Worm (Caenorhabditis elegans) whole organism, L2 larva: ENCODE results near the gene osta-2.

Experiments used
- ceh-16 ChIP-seq: fragments of 150-350 bp; optimal IDR thresholded peaks from 2 replicates; lab custom pipeline; 2014; ENCODE audit warnings: missing biosample characterization, missing genetic modification characterization
- ceh-82 ChIP-seq: fragments of 150-350 bp; optimal IDR thresholded peaks from 2 replicates; lab custom pipeline; 2014; ENCODE audit warnings: missing biosample characterization, missing genetic modification characterization
- lsy-2 ChIP-seq, 2 experiments: fragments of 150-350 bp in 1 of 2; sonication (generic microtip) in 1 of 2; optimal IDR thresholded peaks; 2 replicates each; lab custom pipeline; 2014 to 2017; ENCODE audit warnings: missing biosample characterization in 2 of 2, missing genetic modification characterization in 2 of 2
- mdl-1 ChIP-seq, 2 experiments: fragments of 150-350 bp in 1 of 2; sonication (generic microtip) in 1 of 2; optimal IDR thresholded peaks; 2 replicates each; lab custom pipeline; 2017; ENCODE audit warnings: missing biosample characterization in 2 of 2, missing genetic modification characterization in 2 of 2
- nhr-10 ChIP-seq: sonication (generic microtip); optimal IDR thresholded peaks from 2 replicates; lab custom pipeline; 2017; ENCODE audit warnings: missing biosample characterization, missing genetic modification characterization
- nhr-21 ChIP-seq: fragments of 150-350 bp; optimal IDR thresholded peaks from 2 replicates; lab custom pipeline; 2014; ENCODE audit warnings: missing biosample characterization, missing genetic modification characterization
- nhr-237 ChIP-seq: fragments of 150-350 bp; optimal IDR thresholded peaks from 2 replicates; lab custom pipeline; 2014; ENCODE audit warnings: missing biosample characterization, missing genetic modification characterization
- nhr-6 ChIP-seq: fragments of 150-350 bp; optimal IDR thresholded peaks from 2 replicates; lab custom pipeline; 2014; ENCODE audit warnings: missing biosample characterization, missing genetic modification characterization
- ztf-11 ChIP-seq: sonication (generic microtip); optimal IDR thresholded peaks from 2 replicates; lab custom pipeline; 2017; ENCODE audit warnings: missing biosample characterization, missing genetic modification characterization
- ztf-4 ChIP-seq: fragments of 150-350 bp; optimal IDR thresholded peaks from 2 replicates; lab custom pipeline; 2014; ENCODE audit warnings: missing biosample characterization, missing genetic modification characterization

- TF ChIP-seq lsy-2 (tag; optimal IDR thresholded peaks at IDR 0.05; lab: Kevin White, UChicago) (peak; percentile 7 to 84), mdl-1 (tag; optimal IDR thresholded peaks at IDR 0.05; lab: Kevin White, UChicago) (no peak), nhr-237 (tag; lab: Kevin White, UChicago) (no peak), ztf-11 (no peak), nhr-6 (tag; lab: Kevin White, UChicago) (no peak), nhr-10 (no peak), ztf-4 (tag; lab: Kevin White, UChicago) (peak; percentile 57), ceh-82 (tag; lab: Kevin White, UChicago) (no peak), ceh-16 (tag; lab: Kevin White, UChicago) (no peak), nhr-21 (peak; percentile 8)
Observed at ce11 chrII:5714807-5715206, 7.3 kb downstream of the osta-2 start, which contains the start of the genes tiar-1 and lelo-4.
